Worm (Caenorhabditis elegans) whole organism, L4 larva: ENCODE data around the gene C12D12.3.

Experiments used
- F44E2.7 ChIP-seq: fragments of 200-800 bp; sonication (Bioruptor generic); IDR thresholded peaks from 2 replicates; pipeline ENCODE4 v2.1.2; 2022; ENCODE audit warnings: missing genetic modification characterization, missing compliant biosample characterization
- R02D3.7 ChIP-seq: fragments of 150-350 bp; sonication (generic microtip); optimal IDR thresholded peaks from 3 replicates; lab custom pipeline; 2014; ENCODE audit warnings: missing biosample characterization, missing genetic modification characterization
- T20F7.1 ChIP-seq: fragments of 200-800 bp; sonication (Bioruptor generic); optimal IDR thresholded peaks from 2 replicates; lab custom pipeline; 2018; ENCODE audit warnings: mild to moderate bottlenecking, missing genetic modification characterization, missing compliant biosample characterization
- Y105C5A.15 ChIP-seq: fragments of 200-800 bp; sonication (Bioruptor generic); IDR thresholded peaks from 2 replicates; pipeline ENCODE4 v1.3.6; 2022; ENCODE audit warnings: missing genetic modification characterization, missing compliant biosample characterization
- Y48G9A.11 ChIP-seq: fragments of 200-800 bp; sonication (Bioruptor generic); IDR thresholded peaks from 2 replicates; pipeline ENCODE4 v1.3.6; 2022; ENCODE audit warnings: missing genetic modification reagents, missing genetic modification characterization, missing compliant biosample characterization
- Y5F2A.4 ChIP-seq: fragments of 200-800 bp; sonication (Bioruptor generic); optimal IDR thresholded peaks from 2 replicates; lab custom pipeline; 2018; ENCODE audit warnings: mild to moderate bottlenecking, missing genetic modification characterization, missing compliant biosample characterization
- Y75B8A.6 ChIP-seq: fragments of 200-800 bp; sonication (Bioruptor generic); IDR thresholded peaks from 2 replicates; pipeline ENCODE4 v1.3.6; 2022; ENCODE audit warnings: missing genetic modification reagents, missing genetic modification characterization, missing compliant biosample characterization
- aha-1 ChIP-seq: fragments of 150-350 bp; peaks from one replicate; lab custom pipeline; 2014; ENCODE audit warnings: missing biosample characterization, missing genetic modification characterization
- arid-1 ChIP-seq: fragments of 200-800 bp; sonication (Bioruptor generic); conservative IDR thresholded peaks from 2 replicates; pipeline ENCODE4 v1.3.6; 2022; ENCODE audit warnings: missing genetic modification reagents, missing genetic modification characterization, missing compliant biosample characterization
- attf-4 ChIP-seq: sonication (generic microtip); optimal IDR thresholded peaks from 3 replicates; lab custom pipeline; 2017; ENCODE audit warnings: missing biosample characterization, missing genetic modification characterization
- ceh-28 ChIP-seq: fragments of 150-350 bp; optimal IDR thresholded peaks from 2 replicates; lab custom pipeline; 2014; ENCODE audit warnings: missing biosample characterization, missing genetic modification reagents, missing genetic modification characterization
- ceh-82 ChIP-seq: sonication (generic microtip); optimal IDR thresholded peaks from 2 replicates; lab custom pipeline; 2017; ENCODE audit warnings: missing biosample characterization, missing genetic modification characterization
- cey-2 ChIP-seq: sonication (generic microtip); optimal IDR thresholded peaks from 3 replicates; lab custom pipeline; 2017; ENCODE audit warnings: missing genetic modification characterization, mild to moderate bottlenecking, missing compliant biosample characterization, antibody characterized with exemption, borderline replicate concordance; ENCODE audit not compliant: insufficient read depth
- ctbp-1 ChIP-seq: fragments of 200-800 bp; sonication (Bioruptor generic); IDR thresholded peaks from 2 replicates; pipeline ENCODE4 v1.3.6; 2022; ENCODE audit warnings: missing genetic modification reagents, missing genetic modification characterization, missing compliant biosample characterization
- daf-16 ChIP-seq, 3 experiments: sonication (generic microtip); optimal IDR thresholded peaks; 2 replicates each; lab custom pipeline; 2016 to 2017; ENCODE audit warnings: missing genetic modification characterization in 3 of 3, missing genetic modification reagents in 3 of 3, mild to moderate bottlenecking in 2 of 3, missing compliant biosample characterization in 2 of 3, missing biosample characterization in 1 of 3, moderate library complexity in 1 of 3
- dmd-9 ChIP-seq: fragments of 200-800 bp; sonication (Bioruptor generic); IDR thresholded peaks from 2 replicates; pipeline ENCODE4 v1.3.6; 2022; ENCODE audit warnings: missing genetic modification reagents, missing genetic modification characterization, missing compliant biosample characterization
- duxl-1 ChIP-seq: sonication (generic microtip); optimal IDR thresholded peaks from 2 replicates; lab custom pipeline; 2016; ENCODE audit warnings: mild to moderate bottlenecking, missing genetic modification characterization, moderate library complexity, missing compliant biosample characterization; ENCODE audit not compliant: poor library complexity
- dve-1 ChIP-seq: sonication (generic microtip); optimal IDR thresholded peaks from 2 replicates; lab custom pipeline; 2017; ENCODE audit warnings: antibody characterized with exemption, mild to moderate bottlenecking, missing genetic modification characterization, missing compliant biosample characterization; ENCODE audit not compliant: insufficient read depth
- egl-43 ChIP-seq: fragments of 200-800 bp; sonication (Bioruptor generic); IDR thresholded peaks from 2 replicates; pipeline ENCODE4 v1.3.6; 2022; ENCODE audit warnings: missing genetic modification reagents, missing genetic modification characterization, missing compliant biosample characterization
- fkh-10 ChIP-seq: fragments of 150-350 bp; optimal IDR thresholded peaks from 2 replicates; lab custom pipeline; 2014; ENCODE audit warnings: missing biosample characterization, missing genetic modification reagents, missing genetic modification characterization
- fos-1 ChIP-seq: fragments of 150-350 bp; optimal IDR thresholded peaks from 2 replicates; lab custom pipeline; 2014; ENCODE audit warnings: missing biosample characterization, missing genetic modification characterization
- gei-8 ChIP-seq: fragments of 200-800 bp; sonication (Bioruptor generic); optimal IDR thresholded peaks from 2 replicates; lab custom pipeline; 2018; ENCODE audit warnings: mild to moderate bottlenecking, missing genetic modification characterization, missing compliant biosample characterization
- hlh-11 ChIP-seq: fragments of 200-800 bp; sonication (Bioruptor generic); optimal IDR thresholded peaks from 2 replicates; lab custom pipeline; 2018; ENCODE audit warnings: mild to moderate bottlenecking, missing genetic modification characterization, missing compliant biosample characterization
- hlh-30 ChIP-seq: sonication (generic microtip); optimal IDR thresholded peaks from 2 replicates; lab custom pipeline; 2017; ENCODE audit warnings: antibody characterized with exemption, mild to moderate bottlenecking, missing genetic modification characterization, missing compliant biosample characterization; ENCODE audit not compliant: insufficient read depth
- hmg-1.1 ChIP-seq: fragments of 200-800 bp; sonication (Bioruptor generic); IDR thresholded peaks from 2 replicates; pipeline ENCODE4 v1.3.6; 2022; ENCODE audit warnings: missing genetic modification reagents, missing genetic modification characterization, missing compliant biosample characterization
- jun-1 ChIP-seq: fragments of 150-350 bp; optimal IDR thresholded peaks from 2 replicates; lab custom pipeline; 2014; ENCODE audit warnings: missing biosample characterization, missing genetic modification reagents, missing genetic modification characterization
- lin-1 ChIP-seq: fragments of 200-800 bp; sonication (Bioruptor generic); IDR thresholded peaks from 2 replicates; pipeline ENCODE4 v1.3.6; 2022; ENCODE audit warnings: missing genetic modification reagents, missing genetic modification characterization, missing compliant biosample characterization
- lin-13 ChIP-seq: fragments of 150-350 bp; optimal IDR thresholded peaks from 2 replicates; lab custom pipeline; 2014; ENCODE audit warnings: missing biosample characterization, missing genetic modification reagents, missing genetic modification characterization
- lin-39 ChIP-seq: fragments of 150-350 bp; optimal IDR thresholded peaks from 2 replicates; lab custom pipeline; 2014; ENCODE audit warnings: missing biosample characterization, missing genetic modification reagents, missing genetic modification characterization
- mdt-29 ChIP-seq: fragments of 200-800 bp; sonication (Bioruptor generic); IDR thresholded peaks from 2 replicates; pipeline ENCODE4 v1.3.6; 2022; ENCODE audit warnings: missing genetic modification reagents, missing genetic modification characterization, missing compliant biosample characterization
- nhr-102 ChIP-seq: sonication (generic microtip); optimal IDR thresholded peaks from 2 replicates; lab custom pipeline; 2016; ENCODE audit warnings: mild to moderate bottlenecking, missing genetic modification characterization, moderate library complexity, missing compliant biosample characterization
- nhr-25 ChIP-seq: sonication (generic microtip); optimal IDR thresholded peaks from 2 replicates; lab custom pipeline; 2017; ENCODE audit warnings: missing genetic modification characterization, mild to moderate bottlenecking, missing compliant biosample characterization, antibody characterized with exemption, moderate library complexity, borderline replicate concordance; ENCODE audit not compliant: insufficient read depth
- nhr-48 ChIP-seq: sonication (generic microtip); optimal IDR thresholded peaks from 2 replicates; lab custom pipeline; 2016; ENCODE audit warnings: mild to moderate bottlenecking, missing genetic modification characterization, missing compliant biosample characterization
- nhr-77 ChIP-seq: fragments of 150-350 bp; optimal IDR thresholded peaks from 2 replicates; lab custom pipeline; 2014; ENCODE audit warnings: missing biosample characterization, missing genetic modification characterization
- pha-4 ChIP-seq, 2 experiments: fragments of 150-350 bp in 1 of 2; fragments of 200-800 bp in 1 of 2; sonication (Bioruptor generic) in 1 of 2; IDR thresholded peaks in 1 of 2; optimal IDR thresholded peaks in 1 of 2; 2 replicates each; pipeline versions ENCODE4 v1.3.6 to Lab custom; 2014 to 2022; ENCODE audit warnings: missing genetic modification characterization in 2 of 2, missing genetic modification reagents in 2 of 2, missing biosample characterization in 1 of 2, missing compliant biosample characterization in 1 of 2
- pqm-1 ChIP-seq: sonication (generic microtip); optimal IDR thresholded peaks from 2 replicates; lab custom pipeline; 2017; ENCODE audit warnings: missing biosample characterization, missing genetic modification characterization
- rbr-2 ChIP-seq: sonication (generic microtip); optimal IDR thresholded peaks from 2 replicates; lab custom pipeline; 2016; ENCODE audit warnings: missing genotype, missing genetic modification characterization, missing compliant biosample characterization
- set-16 ChIP-seq: fragments of 200-800 bp; sonication (Bioruptor generic); IDR thresholded peaks from 2 replicates; pipeline ENCODE4 v1.3.6; 2022; ENCODE audit warnings: missing genetic modification reagents, missing genetic modification characterization, missing compliant biosample characterization
- skn-1 ChIP-seq: fragments of 150-350 bp; optimal IDR thresholded peaks from 2 replicates; lab custom pipeline; 2014; ENCODE audit warnings: missing biosample characterization, missing genetic modification characterization
- spr-1 ChIP-seq: sonication (generic microtip); optimal IDR thresholded peaks from 2 replicates; lab custom pipeline; 2016; ENCODE audit warnings: mild to moderate bottlenecking, missing genetic modification characterization, missing compliant biosample characterization
- spr-3 ChIP-seq: fragments of 200-800 bp; sonication (Bioruptor generic); optimal IDR thresholded peaks from 2 replicates; lab custom pipeline; 2018; ENCODE audit warnings: mild to moderate bottlenecking, missing genetic modification characterization, missing compliant biosample characterization
- tag-97 ChIP-seq: fragments of 200-800 bp; sonication (Bioruptor generic); IDR thresholded peaks from 2 replicates; pipeline ENCODE4 v1.3.6; 2022; ENCODE audit warnings: missing genetic modification characterization, missing compliant biosample characterization
- unc-62 ChIP-seq, 3 experiments: fragments of 150-350 bp in 1 of 3; sonication (generic microtip); optimal IDR thresholded peaks in 2 of 3; peaks in 1 of 3; 1 replicate in 1 of 3; 2 replicates in 2 of 3; lab custom pipeline; 2014 to 2017; ENCODE audit warnings: missing biosample characterization in 3 of 3, missing genetic modification characterization in 3 of 3, missing genetic modification reagents in 3 of 3, missing genotype in 1 of 3
- vab-7 ChIP-seq: fragments of 200-800 bp; sonication (Bioruptor generic); IDR thresholded peaks from 2 replicates; pipeline ENCODE4 v1.3.6; 2022; ENCODE audit warnings: missing genetic modification reagents, missing genetic modification characterization, missing compliant biosample characterization

C12D12.3 gene

DNA sequence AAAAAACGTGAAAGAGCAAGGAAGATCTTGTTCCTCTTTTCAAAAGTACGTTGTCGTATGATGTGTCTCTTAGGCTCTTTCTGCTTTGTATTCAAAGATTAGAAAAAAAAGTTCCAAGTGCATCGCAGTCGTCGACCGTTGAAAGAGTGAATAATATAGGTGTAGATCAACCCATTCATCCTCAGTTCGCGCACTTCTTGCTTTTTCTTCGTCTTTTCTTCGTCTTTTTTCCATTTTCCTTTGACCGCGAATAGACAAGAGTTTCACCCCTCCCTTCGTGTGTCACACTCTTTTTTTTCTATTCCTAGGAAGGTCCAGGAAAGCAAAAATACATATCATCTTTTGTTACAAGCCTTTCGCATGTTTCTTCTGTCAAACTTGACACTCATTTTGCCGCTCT, 37.6 kb downstream of the C12D12.3 start:
- TF ChIP-seq aha-1 (tag; lab: Kevin White, UChicago) (peak; percentile 72), Y75B8A.6 (GFP tag; lab: Robert Waterston, UW) (no peak), unc-62 (GFP tag; optimal IDR thresholded peaks at IDR 0.05 in 1 of 2; lab: Kevin White, UChicago) (peak in 1 of 2 experiments; percentile 91), unc-62 (tag; optimal IDR thresholded peaks at IDR 0.05; lab: Kevin White, UChicago) (no peak), spr-3 (GFP tag; lab: Kevin White, UChicago) (no peak)

DNA sequence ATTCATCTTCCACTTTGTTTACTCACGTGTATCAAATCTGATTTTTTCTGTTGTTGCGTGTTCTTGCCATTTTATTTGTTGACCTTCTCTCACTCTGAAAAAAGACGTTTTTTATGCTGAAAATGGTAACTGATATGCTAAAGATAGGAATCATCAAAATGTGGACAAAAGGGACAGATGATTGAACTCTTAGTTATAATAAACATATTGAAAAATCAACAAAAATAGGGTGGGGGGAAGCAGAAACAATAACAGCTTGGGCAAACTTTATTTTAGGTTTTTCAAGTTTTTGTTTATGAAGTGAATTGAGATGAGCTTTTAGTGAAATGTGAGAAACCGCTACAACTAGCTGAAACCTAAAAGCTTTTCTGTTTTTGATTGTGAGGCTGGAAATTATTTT, 43.8 kb downstream of the C12D12.3 start, which contains the start of gene F56B6.6:
Gene F56B6.6 (minus strand): TSS at position 101 of the 400 bp plus-strand sequence.
- TF ChIP-seq daf-16 (GFP tag; optimal IDR thresholded peaks at IDR 0.05; lab: Kevin White, UChicago), result no peak
- TF ChIP-seq daf-16 (tag; optimal IDR thresholded peaks at IDR 0.05; lab: Kevin White, UChicago), result no peak
- no peak for TF ChIP-seq pqm-1 (tag; lab: Kevin White, UChicago)
- no peak for TF ChIP-seq lin-1 (GFP tag; lab: Robert Waterston, UW)
- no peak for TF ChIP-seq unc-62 (GFP tag; optimal IDR thresholded peaks at IDR 0.05 in 1 of 2; lab: Kevin White, UChicago)
- TF ChIP-seq unc-62 (tag; optimal IDR thresholded peaks at IDR 0.05; lab: Kevin White, UChicago), result no peak
- TF ChIP-seq Y48G9A.11 (GFP tag; lab: Robert Waterston, UW), result no peak
- no peak for TF ChIP-seq Y105C5A.15 (GFP tag; lab: Robert Waterston, UW)
- TF ChIP-seq cey-2 (tag; lab: Kevin White, UChicago), result no peak
- TF ChIP-seq T20F7.1, result no peak
- no peak for TF ChIP-seq lin-39
- no peak for TF ChIP-seq nhr-77 (tag; lab: Kevin White, UChicago)
- no peak for TF ChIP-seq R02D3.7
- TF ChIP-seq mdt-29 (GFP tag; lab: Robert Waterston, UW), result no peak
- no peak for TF ChIP-seq tag-97 (GFP tag; lab: Robert Waterston, UW)
- no peak for TF ChIP-seq dve-1
- TF ChIP-seq lin-13 (GFP tag; lab: Kevin White, UChicago), result no peak
- TF ChIP-seq vab-7 (GFP tag; lab: Robert Waterston, UW), result no peak
- TF ChIP-seq, all 104 proteins: peak for 0

DNA sequence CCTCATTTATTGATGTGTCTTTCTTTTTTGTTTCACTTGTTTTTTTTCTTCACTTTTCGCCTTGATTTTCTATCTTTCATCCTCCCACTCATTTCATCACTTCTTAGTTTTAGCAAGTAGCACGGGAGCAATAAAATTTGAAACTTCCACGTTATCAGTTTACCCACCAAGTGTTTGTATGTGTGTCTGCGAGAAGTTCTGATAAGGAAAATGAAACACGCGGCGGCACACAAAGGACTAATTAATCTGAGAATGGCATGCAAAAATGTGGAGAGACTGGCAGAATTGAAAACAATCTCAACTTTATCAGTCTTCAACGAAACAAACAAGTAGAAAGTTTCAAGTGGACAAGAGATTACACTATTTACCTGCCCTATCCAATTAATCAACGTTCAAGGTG, 45.1 kb downstream of the C12D12.3 start:
- no peak for TF ChIP-seq fos-1 (tag; lab: Kevin White, UChicago)
- TF ChIP-seq ceh-82 (tag; lab: Kevin White, UChicago), result no peak
- no peak for TF ChIP-seq gei-8
- no peak for TF ChIP-seq Y105C5A.15 (GFP tag; lab: Robert Waterston, UW)
- no peak for TF ChIP-seq attf-4 (tag; lab: Kevin White, UChicago)
- TF ChIP-seq jun-1, result no peak
- TF ChIP-seq cey-2 (tag; lab: Kevin White, UChicago), result no peak
- no peak for TF ChIP-seq mdt-29 (GFP tag; lab: Robert Waterston, UW)
- TF ChIP-seq unc-62 (GFP tag; optimal IDR thresholded peaks at IDR 0.05 in 1 of 2; lab: Kevin White, UChicago), result peak in 1 of 2 experiments; percentile 78
- no peak for TF ChIP-seq unc-62 (tag; optimal IDR thresholded peaks at IDR 0.05; lab: Kevin White, UChicago)
- TF ChIP-seq skn-1 (tag; lab: Kevin White, UChicago), result no peak
- no peak for TF ChIP-seq Y5F2A.4
- no peak for TF ChIP-seq spr-1
- no peak for TF ChIP-seq ceh-28 (tag; lab: Kevin White, UChicago)
- TF ChIP-seq F44E2.7 (GFP tag; lab: Robert Waterston, UW), result no peak
- no peak for TF ChIP-seq fkh-10 (GFP tag; lab: Kevin White, UChicago)
- no peak for TF ChIP-seq R02D3.7
- no peak for TF ChIP-seq ctbp-1
- no peak for TF ChIP-seq nhr-48 (tag; lab: Kevin White, UChicago)
- TF ChIP-seq arid-1 (GFP tag; lab: Robert Waterston, UW), result no peak
- TF ChIP-seq pha-4 (GFP tag; IDR thresholded peaks at IDR 0.05; lab: Robert Waterston, UW), result no peak
- TF ChIP-seq pha-4 (tag; optimal IDR thresholded peaks at IDR 0.05; lab: Kevin White, UChicago), result no peak
- TF ChIP-seq hlh-11 (tag; lab: Kevin White, UChicago), result peak; percentile 80
- no peak for TF ChIP-seq lin-39
- TF ChIP-seq nhr-102 (tag; lab: Kevin White, UChicago), result no peak
- no peak for TF ChIP-seq hmg-1.1 (GFP tag; lab: Robert Waterston, UW)
- no peak for TF ChIP-seq egl-43 (GFP tag; lab: Robert Waterston, UW)
- TF ChIP-seq hlh-30 (tag; lab: Kevin White, UChicago), result peak; percentile 69
- TF ChIP-seq dmd-9 (GFP tag; lab: Robert Waterston, UW), result no peak
- TF ChIP-seq Y75B8A.6 (GFP tag; lab: Robert Waterston, UW), result no peak
- TF ChIP-seq T20F7.1, result no peak
- TF ChIP-seq nhr-25 (tag; lab: Kevin White, UChicago), result no peak
- no peak for TF ChIP-seq duxl-1 (tag; lab: Kevin White, UChicago)
- no peak for TF ChIP-seq rbr-2 (tag; lab: Kevin White, UChicago)
- no peak for TF ChIP-seq set-16 (GFP tag; lab: Robert Waterston, UW)
